Fruit fly (Drosophila melanogaster): ENCODE measurements around the gene CG14879.

Gene CG14879

dm6 chr3R:16374101-16374500 lies 25.1 kb upstream of the CG14879 start:
- TF ChIP-seq CG14860 (GFP tag; IDR thresholded peaks at IDR 0.05; ENCODE audit: partially characterized antibody) (no peak), Lhr (GFP tag; optimal IDR thresholded peaks at IDR 0.05) (peak; percentile 35), CTCF (GFP tag; optimal IDR thresholded peaks at IDR 0.05) (peak; percentile 58), CG10267 (tag; optimal IDR thresholded peaks at IDR 0.05) (peak; percentile 68), CG1832 (GFP tag; optimal IDR thresholded peaks at IDR 0.05) (no peak), CG5180 (GFP tag; optimal IDR thresholded peaks at IDR 0.05) (no peak), CHES-1-like (GFP tag; optimal IDR thresholded peaks at IDR 0.05) (no peak), CG42726 (GFP tag; IDR thresholded peaks at IDR 0.05; ENCODE audit: partially characterized antibody) (no peak), CG3163 (GFP tag; optimal IDR thresholded peaks at IDR 0.05) (no peak), CG10209 (GFP tag; optimal IDR thresholded peaks at IDR 0.05) (no peak), CG17186 (GFP tag; optimal IDR thresholded peaks at IDR 0.05) (no peak), tgo (GFP tag; IDR thresholded peaks at IDR 0.05) (no peak), Dp (GFP tag; optimal IDR thresholded peaks at IDR 0.05) (peak; percentile 73), stwl (tag; optimal IDR thresholded peaks at IDR 0.05) (peak; percentile 99), sens (GFP tag) (peak; percentile 71), hkb (optimal IDR thresholded peaks at IDR 0.05) (no peak), hkb (GFP tag; IDR thresholded peaks at IDR 0.05) (no peak), E2f2 (GFP tag; IDR thresholded peaks at IDR 0.05) (peak; percentile 79), CG2199 (GFP tag; IDR thresholded peaks at IDR 0.05) (peak; percentile 47; the same call in 1 of the 3 replicates), Abd-B (GFP tag; optimal IDR thresholded peaks at IDR 0.05) (no peak), gsb (GFP tag; IDR thresholded peaks at IDR 0.05) (no peak), Myb (GFP tag; optimal IDR thresholded peaks at IDR 0.05) (peak; percentile 0), Dfd (GFP tag; optimal IDR thresholded peaks at IDR 0.05) (no peak), zen (tag; optimal IDR thresholded peaks at IDR 0.05) (peak; percentile 71), pum (GFP tag; optimal IDR thresholded peaks at IDR 0.05) (no peak)

dm6 chr3R:16370433-16370832 lies 21.4 kb upstream of the CG14879 start, which contains the start of gene CG10317:
TSS of gene CG10317 (minus strand) at chr3R:16370533.
- TF ChIP-seq pho (GFP tag; optimal IDR thresholded peaks at IDR 0.05) = no peak
- no peak for TF ChIP-seq fd96Cb (tag; optimal IDR thresholded peaks at IDR 0.05)
- no peak for TF ChIP-seq Dip2 (GFP tag; IDR thresholded peaks at IDR 0.05)
- no peak for TF ChIP-seq Atf3 (GFP tag; optimal IDR thresholded peaks at IDR 0.05)
- no peak for TF ChIP-seq CG12769 (tag; optimal IDR thresholded peaks at IDR 0.05)
- TF ChIP-seq slou (GFP tag; optimal IDR thresholded peaks at IDR 0.05) = no peak
- no peak for TF ChIP-seq CG8089 (GFP tag; optimal IDR thresholded peaks at IDR 0.05)

dm6 chr3R:16368288-16368687 lies 19.3 kb upstream of the CG14879 start, which contains the start of gene js:
TSS of gene js (minus strand) at chr3R:16368306.
- TF ChIP-seq CG43689 (GFP tag; IDR thresholded peaks at IDR 0.05) (no peak), klu (GFP tag; IDR thresholded peaks at IDR 0.05) (no peak), CG4820 (GFP tag; optimal IDR thresholded peaks at IDR 0.05) (no peak), zf30C (GFP tag; optimal IDR thresholded peaks at IDR 0.05) (no peak), Fer1 (GFP tag; optimal IDR thresholded peaks at IDR 0.05) (no peak), CG5180 (GFP tag; optimal IDR thresholded peaks at IDR 0.05) (no peak), CG33213 (GFP tag; optimal IDR thresholded peaks at IDR 0.05) (no peak), slou (GFP tag; optimal IDR thresholded peaks at IDR 0.05) (no peak), CG12744 (GFP tag; optimal IDR thresholded peaks at IDR 0.05) (no peak), crp (GFP tag; optimal IDR thresholded peaks at IDR 0.05) (no peak), CG17912 (GFP tag; optimal IDR thresholded peaks at IDR 0.05) (no peak), CG10543 (GFP tag; optimal IDR thresholded peaks at IDR 0.05) (no peak), CG30020 (tag; optimal IDR thresholded peaks at IDR 0.05) (no peak), CG5953 (GFP tag; IDR thresholded peaks at IDR 0.05) (no peak), CG17359 (tag; optimal IDR thresholded peaks at IDR 0.05) (no peak), CG8290 (GFP tag; optimal IDR thresholded peaks at IDR 0.05) (no peak), CG8290 (tag; optimal IDR thresholded peaks at IDR 0.05) (no peak), pita (GFP tag; optimal IDR thresholded peaks at IDR 0.05) (no peak), shn (GFP tag; optimal IDR thresholded peaks at IDR 0.05) (peak; percentile 9), CG3163 (GFP tag; optimal IDR thresholded peaks at IDR 0.05) (no peak), ranshi (GFP tag; IDR thresholded peaks at IDR 0.05) (no peak), schlank (tag; optimal IDR thresholded peaks at IDR 0.05) (no peak), Rfx (GFP tag; IDR thresholded peaks at IDR 0.05) (no peak)
